Worm (Caenorhabditis elegans) whole organism, L4 larva: Measurements from ENCODE around the gene C13G3.12.

Experiments
- lin-13 ChIP-seq: fragments of 150-350 bp; optimal IDR thresholded peaks from 2 replicates; lab custom pipeline; 2014; ENCODE audit warnings: missing biosample characterization, missing genetic modification reagents, missing genetic modification characterization
- nhr-6 ChIP-seq: fragments of 150-350 bp; optimal IDR thresholded peaks from 2 replicates; lab custom pipeline; 2014; ENCODE audit warnings: missing biosample characterization, missing genetic modification characterization
- nhr-76 ChIP-seq: fragments of 150-350 bp; optimal IDR thresholded peaks from 2 replicates; lab custom pipeline; 2014; ENCODE audit warnings: missing biosample characterization, missing genetic modification characterization
- ztf-7 ChIP-seq: fragments of 150-350 bp; optimal IDR thresholded peaks from 2 replicates; lab custom pipeline; 2014; ENCODE audit warnings: missing biosample characterization, missing genetic modification characterization

- no peak for TF ChIP-seq ztf-7 (tag; lab: Kevin White, UChicago)
- no peak for TF ChIP-seq nhr-6 (tag; lab: Kevin White, UChicago)
- TF ChIP-seq nhr-76 (tag; lab: Kevin White, UChicago), result no peak
- TF ChIP-seq lin-13 (GFP tag; lab: Kevin White, UChicago), result no peak
Observed at ce11 chrV:11012419-11012818, 10.3 kb downstream of the C13G3.12 start, which contains the start of gene C13G3.1.
